Fruit fly (Drosophila melanogaster): ENCODE measurements around the gene pad.
A peak's percentile ranks its signal among the peaks of the same experiment; 100 is the strongest.

pad gene

DNA sequence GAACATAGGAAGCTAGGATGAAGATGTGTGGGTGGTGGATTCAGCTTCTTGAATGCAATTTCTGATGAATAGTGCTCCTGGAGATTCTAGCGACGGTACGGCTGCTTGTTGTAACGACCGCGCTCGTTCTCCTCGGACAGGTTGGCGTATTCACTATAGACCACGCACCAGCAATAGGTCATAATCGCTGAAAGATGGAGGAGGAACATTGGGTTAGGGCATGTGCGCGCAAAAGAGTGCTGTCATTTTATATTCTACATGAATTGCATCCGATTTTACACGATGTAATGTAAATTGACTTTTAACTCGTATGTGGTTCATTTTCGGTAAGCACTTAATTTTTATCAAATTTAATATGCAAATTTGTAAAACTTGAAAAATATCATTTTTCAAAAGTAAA, 8.9 kb downstream of the pad start (continued):
- TF ChIP-seq CG17568 (GFP tag; optimal IDR thresholded peaks at IDR 0.05) (no peak), CG16815 (GFP tag; optimal IDR thresholded peaks at IDR 0.05) (no peak), maf-S (GFP tag; optimal IDR thresholded peaks at IDR 0.05) (no peak), CG6175 (GFP tag; IDR thresholded peaks at IDR 0.05) (no peak), hbn (GFP tag; IDR thresholded peaks at IDR 0.05; ENCODE audit: partially characterized antibody) (0 out of 2 replicates have a peak, but pooled peaks have one; percentile 3), sens-2 (GFP tag; IDR thresholded peaks at IDR 0.05) (no peak), Pdp1 (GFP tag; optimal IDR thresholded peaks at IDR 0.05) (peak in 1 of 2 experiments; percentile 58), CG8359 (GFP tag; optimal IDR thresholded peaks at IDR 0.05; ENCODE audit: borderline replicate concordance) (no peak), fd64A (GFP tag; optimal IDR thresholded peaks at IDR 0.05) (no peak), CG31365 (tag; optimal IDR thresholded peaks at IDR 0.05) (no peak), ewg (GFP tag; optimal IDR thresholded peaks at IDR 0.05) (no peak), CG11504 (tag; optimal IDR thresholded peaks at IDR 0.05) (no peak), crp (GFP tag; optimal IDR thresholded peaks at IDR 0.05) (no peak), insv (GFP tag; optimal IDR thresholded peaks at IDR 0.05) (no peak), yki (optimal IDR thresholded peaks at IDR 0.05) (no peak), slou (GFP tag; optimal IDR thresholded peaks at IDR 0.05) (no peak), chinmo (GFP tag; IDR thresholded peaks at IDR 0.05; ENCODE audit: partially characterized antibody) (0 out of 4 replicates have a peak, but pooled peaks have one; percentile 32), CHES-1-like (GFP tag; optimal IDR thresholded peaks at IDR 0.05) (no peak), CG9609 (GFP tag; optimal IDR thresholded peaks at IDR 0.05) (no peak), dysf (GFP tag; IDR thresholded peaks at IDR 0.05) (no peak), Nf-YC (tag; optimal IDR thresholded peaks at IDR 0.05) (no peak), ase (GFP tag; IDR thresholded peaks at IDR 0.05) (no peak), sr (GFP tag; IDR thresholded peaks at IDR 0.05) (0 out of 3 replicates have a peak, but pooled peaks have one; percentile 7), CG12071 (GFP tag; optimal IDR thresholded peaks at IDR 0.05) (no peak), Dfd (GFP tag; optimal IDR thresholded peaks at IDR 0.05) (no peak), CG30431 (GFP tag; optimal IDR thresholded peaks at IDR 0.05) (no peak), Drgx (GFP tag; IDR thresholded peaks at IDR 0.05) (no peak), CG6791 (GFP tag; IDR thresholded peaks at IDR 0.05; ENCODE audit: partially characterized antibody) (peak; percentile 73), E2f2 (GFP tag; IDR thresholded peaks at IDR 0.05) (peak; percentile 16; the same call in 1 of the 2 replicates), z (GFP tag; IDR thresholded peaks at IDR 0.05) (no peak), CG7963 (GFP tag; IDR thresholded peaks at IDR 0.05; ENCODE audit: partially characterized antibody) (0 out of 3 replicates have a peak, but pooled peaks have one; percentile 13), grn (GFP tag; optimal IDR thresholded peaks at IDR 0.05) (no peak), CG3407 (GFP tag; optimal IDR thresholded peaks at IDR 0.05) (no peak), CG11696 (GFP tag; IDR thresholded peaks at IDR 0.05) (no peak), CG11093 (GFP tag; IDR thresholded peaks at IDR 0.05) (no peak), Scr (GFP tag; IDR thresholded peaks at IDR 0.05; ENCODE audit: partially characterized antibody) (no peak), CG6683 (GFP tag; optimal IDR thresholded peaks at IDR 0.05) (no peak), CG15696 (tag; optimal IDR thresholded peaks at IDR 0.05) (no peak), jing (GFP tag; optimal IDR thresholded peaks at IDR 0.05) (no peak), CG8281 (tag; optimal IDR thresholded peaks at IDR 0.05) (no peak), CTCF (GFP tag; optimal IDR thresholded peaks at IDR 0.05) (peak; percentile 85), CG7372 (GFP tag; IDR thresholded peaks at IDR 0.05) (no peak), CG1647 (GFP tag; optimal IDR thresholded peaks at IDR 0.05) (no peak), Stat92E (GFP tag; optimal IDR thresholded peaks at IDR 0.05) (no peak), stwl (tag; optimal IDR thresholded peaks at IDR 0.05) (peak; percentile 37), pan (optimal IDR thresholded peaks at IDR 0.05) (no peak), pan (GFP tag; optimal IDR thresholded peaks at IDR 0.05 in 1 of 2, IDR thresholded peaks at IDR 0.05 in 1 of 2) (no peak), CG12391 (tag; optimal IDR thresholded peaks at IDR 0.05) (no peak), MTF-1 (GFP tag; optimal IDR thresholded peaks at IDR 0.05; ENCODE audit: borderline replicate concordance) (no peak), oc (tag; optimal IDR thresholded peaks at IDR 0.05) (no peak), knrl (GFP tag; IDR thresholded peaks at IDR 0.05; ENCODE audit: partially characterized antibody) (peak; percentile 42; the same call in 1 of the 3 replicates)
